Worm (Caenorhabditis elegans) whole organism, midembryonic: ENCODE measurements around the gene srh-177.

ENCODE experiments used
- T22C8.4 ChIP-seq: fragments of 200-800 bp; sonication (Bioruptor generic); IDR thresholded peaks from 2 replicates; pipeline ENCODE4 v1.3.6; 2022; ENCODE audit warnings: missing genetic modification characterization, missing compliant biosample characterization
- flt-1 ChIP-seq: fragments of 200-800 bp; sonication (Bioruptor generic); IDR thresholded peaks from 2 replicates; pipeline ENCODE4 v1.3.6; 2022; ENCODE audit warnings: missing genetic modification characterization, missing compliant biosample characterization
- klf-2 ChIP-seq: fragments of 200-800 bp; sonication (Bioruptor generic); conservative IDR thresholded peaks from 2 replicates; pipeline ENCODE4 v1.3.6; 2022; ENCODE audit warnings: missing genetic modification reagents, missing genetic modification characterization, missing compliant biosample characterization
- med-1 ChIP-seq: sonication (generic microtip); optimal IDR thresholded peaks from 2 replicates; lab custom pipeline; 2017; ENCODE audit warnings: missing genetic modification characterization, mild to moderate bottlenecking, missing compliant biosample characterization, antibody characterized with exemption, missing genetic modification reagents; ENCODE audit not compliant: insufficient read depth
- tab-1 ChIP-seq: fragments of 200-800 bp; sonication (Bioruptor generic); IDR thresholded peaks from 2 replicates; pipeline ENCODE4 v1.3.6; 2022; ENCODE audit warnings: missing genetic modification characterization, missing compliant biosample characterization
- ztf-23 ChIP-seq: fragments of 200-800 bp; sonication (Bioruptor generic); IDR thresholded peaks from 2 replicates; pipeline ENCODE4 v1.3.6; 2022; ENCODE audit warnings: missing genetic modification reagents, missing genetic modification characterization, missing compliant biosample characterization
- ztf-29 ChIP-seq: fragments of 200-800 bp; sonication (Bioruptor generic); IDR thresholded peaks from 2 replicates; pipeline ENCODE4 v1.3.6; 2022; ENCODE audit warnings: missing genetic modification reagents, missing genetic modification characterization, missing compliant biosample characterization

DNA sequence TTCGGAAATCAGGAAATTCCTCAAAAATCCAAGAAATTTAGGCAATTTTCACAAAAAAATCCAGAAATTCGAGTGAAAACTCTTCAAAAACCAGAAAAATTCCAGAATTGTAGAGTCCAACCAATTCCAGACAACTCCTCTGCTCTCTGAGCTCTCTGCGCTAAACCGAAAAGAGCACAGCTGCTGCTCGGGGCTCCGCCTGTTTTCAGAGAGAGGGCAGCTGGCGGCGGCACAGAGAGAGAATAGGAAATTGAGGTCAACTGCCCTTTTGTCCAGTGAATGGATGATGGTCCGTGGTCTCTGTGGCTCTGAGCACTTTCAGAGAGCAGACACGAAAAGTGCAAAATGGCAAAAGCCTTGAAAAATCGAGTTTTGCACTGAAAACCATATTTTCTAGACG, 40.0 kb upstream of the srh-177 start:
- TF ChIP-seq flt-1 (GFP tag; lab: Robert Waterston, UW): no peak
- no peak for TF ChIP-seq tab-1
- no peak for TF ChIP-seq med-1 (GFP tag; lab: Kevin White, UChicago)
- no peak for TF ChIP-seq T22C8.4 (GFP tag; lab: Robert Waterston, UW)
- TF ChIP-seq klf-2 (GFP tag; lab: Robert Waterston, UW): no peak
- no peak for TF ChIP-seq ztf-29 (GFP tag; lab: Robert Waterston, UW)
- no peak for TF ChIP-seq ztf-23 (GFP tag; lab: Robert Waterston, UW)
